Worm (Caenorhabditis elegans) whole organism, young adult: ENCODE measurements around the gene idhb-1.

Experiments
- C17E4.6 ChIP-seq: fragments of 200-800 bp; sonication (Bioruptor generic); IDR thresholded peaks from 2 replicates; pipeline ENCODE4 v1.3.6; 2022; ENCODE audit warnings: missing genetic modification reagents, missing genetic modification characterization, missing compliant biosample characterization
- T07F8.4 ChIP-seq: sonication (generic microtip); optimal IDR thresholded peaks from 2 replicates; lab custom pipeline; 2016; ENCODE audit warnings: mild to moderate bottlenecking, missing genetic modification characterization, moderate library complexity, missing compliant biosample characterization
- attf-5 ChIP-seq: fragments of 200-800 bp; sonication (Bioruptor generic); optimal IDR thresholded peaks from 2 replicates; lab custom pipeline; 2018; ENCODE audit warnings: mild to moderate bottlenecking, missing genetic modification characterization, missing compliant biosample characterization
- dox-1 ChIP-seq: fragments of 200-800 bp; sonication (Bioruptor generic); IDR thresholded peaks from 2 replicates; pipeline ENCODE4 v1.3.6; 2022; ENCODE audit warnings: missing genetic modification reagents, missing genetic modification characterization, missing compliant biosample characterization
- efl-1 ChIP-seq: fragments of 150-350 bp; optimal IDR thresholded peaks from 2 replicates; lab custom pipeline; 2014; ENCODE audit warnings: missing biosample characterization, missing genetic modification reagents, missing genetic modification characterization
- hmg-1.2 ChIP-seq: fragments of 200-800 bp; sonication (Bioruptor generic); IDR thresholded peaks from 2 replicates; pipeline ENCODE4 v1.3.6; 2022; ENCODE audit warnings: missing genetic modification reagents, missing genetic modification characterization, missing compliant biosample characterization
- hrde-1 ChIP-seq: sonication (generic microtip); optimal IDR thresholded peaks from 2 replicates; lab custom pipeline; 2016; ENCODE audit warnings: missing genetic modification characterization, mild to moderate bottlenecking, missing compliant biosample characterization, moderate library complexity, missing genotype, missing genetic modification reagents, borderline replicate concordance
- hsf-1 ChIP-seq: fragments of 200-800 bp; sonication (Bioruptor generic); IDR thresholded peaks from 2 replicates; pipeline ENCODE4 v1.3.6; 2022; ENCODE audit warnings: missing genetic modification reagents, missing genetic modification characterization, missing compliant biosample characterization
- nfyb-1 ChIP-seq: fragments of 200-800 bp; sonication (Bioruptor generic); IDR thresholded peaks from 2 replicates; pipeline ENCODE4 v1.3.6; 2022; ENCODE audit warnings: missing genetic modification reagents, missing genetic modification characterization, missing compliant biosample characterization
- nhr-80 ChIP-seq: sonication (generic microtip); optimal IDR thresholded peaks from 2 replicates; lab custom pipeline; 2016; ENCODE audit warnings: missing genetic modification characterization, missing compliant biosample characterization
- pha-4 ChIP-seq: fragments of 150-350 bp; sonication (generic microtip); optimal IDR thresholded peaks from 2 replicates; lab custom pipeline; 2014; ENCODE audit warnings: missing biosample characterization, missing genetic modification reagents, missing genetic modification characterization
- snpc-4 ChIP-seq, 5 experiments: fragments of 150-350 bp in 1 of 5; sonication (generic microtip) in 4 of 5; optimal IDR thresholded peaks; 2 replicates each; lab custom pipeline; 2014 to 2018; ENCODE audit warnings: missing genetic modification characterization in 5 of 5, missing biosample characterization in 3 of 5, antibody characterized with exemption in 2 of 5, mild to moderate bottlenecking in 2 of 5, missing compliant biosample characterization in 2 of 5, missing genotype in 2 of 5, moderate library complexity in 2 of 5, missing genetic modification reagents in 1 of 5

idhb-1 gene

ce11 chrX:14127291-14127922 is 46.5 kb downstream of the idhb-1 start, which contains the start of gene F28H6.4 (continued):
- peak; percentile 10 for TF ChIP-seq attf-5 (GFP tag; lab: Kevin White, UChicago)
- no peak for TF ChIP-seq hrde-1 (tag; lab: Kevin White, UChicago)
- no peak for TF ChIP-seq C17E4.6 (GFP tag; lab: Robert Waterston, UW)
- TF ChIP-seq snpc-4 (GFP tag; optimal IDR thresholded peaks at IDR 0.05; lab: Kevin White, UChicago), result no peak
- no peak for TF ChIP-seq snpc-4 (tag; optimal IDR thresholded peaks at IDR 0.05; lab: Kevin White, UChicago)
- peak; percentile 65 for TF ChIP-seq dox-1
- TF ChIP-seq efl-1 (GFP tag; lab: Kevin White, UChicago), result peak; percentile 42
- no peak for TF ChIP-seq hsf-1 (GFP tag; lab: Robert Waterston, UW)
- TF ChIP-seq nhr-80 (tag; lab: Kevin White, UChicago), result peak; percentile 37
- TF ChIP-seq T07F8.4 (tag; lab: Kevin White, UChicago), result no peak
- TF ChIP-seq pha-4 (tag; lab: Kevin White, UChicago), result no peak

DNA sequence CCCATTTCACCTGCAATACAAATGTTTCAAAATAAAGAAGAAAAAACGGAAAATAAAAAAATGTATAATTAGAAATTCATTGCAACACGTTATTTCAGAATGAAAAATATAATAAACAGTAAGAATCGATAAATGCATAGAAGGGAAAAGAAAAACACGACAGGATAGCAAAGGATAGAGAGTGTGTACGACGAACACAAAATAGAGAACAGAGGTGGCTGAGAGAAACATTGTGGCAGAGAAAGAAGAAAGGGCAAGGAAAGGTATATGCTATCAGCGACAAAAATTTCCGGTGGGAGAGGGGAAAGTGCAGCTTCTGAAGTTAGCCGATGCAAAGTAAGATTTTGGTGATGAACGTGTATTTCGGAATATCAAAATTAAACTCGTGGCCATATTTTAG is 48.0 kb downstream of the idhb-1 start, which contains the start of gene F28H6.6:
Gene F28H6.6, minus strand, starts transcription at position 10 of the 400 bp plus-strand sequence.
- no peak for TF ChIP-seq nfyb-1 (GFP tag; lab: Robert Waterston, UW)
- TF ChIP-seq hmg-1.2 (GFP tag; lab: Robert Waterston, UW), result peak; percentile 12; the same call in 1 of the 2 replicates
